Fruit fly (Drosophila melanogaster): Measurements from ENCODE around the gene CG13032.

CG13032 gene

dm6 chr3L:16713446-16714192, 39.9 kb downstream of the CG13032 start:
- TF ChIP-seq Hr96 (GFP tag; optimal IDR thresholded peaks at IDR 0.05): no peak
- no peak for TF ChIP-seq CG1620 (GFP tag; optimal IDR thresholded peaks at IDR 0.05)
- peak; percentile 12 for TF ChIP-seq bab1 (GFP tag; optimal IDR thresholded peaks at IDR 0.05)
- TF ChIP-seq pad (GFP tag; optimal IDR thresholded peaks at IDR 0.05): peak; percentile 23
- TF ChIP-seq toe (GFP tag; optimal IDR thresholded peaks at IDR 0.05): no peak
- no peak for TF ChIP-seq kay (GFP tag; ENCODE audit: borderline replicate concordance)
- TF ChIP-seq cnc (optimal IDR thresholded peaks at IDR 0.05): no peak
- TF ChIP-seq CG7045 (GFP tag; optimal IDR thresholded peaks at IDR 0.05): no peak
- peak; percentile 31 for TF ChIP-seq cic (GFP tag; optimal IDR thresholded peaks at IDR 0.05)
- TF ChIP-seq CG7101 (tag; optimal IDR thresholded peaks at IDR 0.05): no peak
- no peak for TF ChIP-seq CG12768 (GFP tag; optimal IDR thresholded peaks at IDR 0.05)
- TF ChIP-seq ovo (GFP tag; optimal IDR thresholded peaks at IDR 0.05): peak; percentile 4
- TF ChIP-seq CG11617 (GFP tag; optimal IDR thresholded peaks at IDR 0.05): no peak
- TF ChIP-seq CG5204 (GFP tag; optimal IDR thresholded peaks at IDR 0.05): no peak
- no peak for TF ChIP-seq CG33017 (tag; optimal IDR thresholded peaks at IDR 0.05)
- TF ChIP-seq CG14711 (tag; optimal IDR thresholded peaks at IDR 0.05): no peak
- TF ChIP-seq Clk (GFP tag; optimal IDR thresholded peaks at IDR 0.05): no peak

dm6 chr3L:16714193-16714538, 40.4 kb downstream of the CG13032 start:
- no peak for TF ChIP-seq cnc (optimal IDR thresholded peaks at IDR 0.05)
- peak; percentile 36 for TF ChIP-seq CG7045 (GFP tag; optimal IDR thresholded peaks at IDR 0.05)
- peak; percentile 6 for TF ChIP-seq Mnt (GFP tag; optimal IDR thresholded peaks at IDR 0.05)
- TF ChIP-seq kay (GFP tag; ENCODE audit: borderline replicate concordance): no peak
- no peak for TF ChIP-seq CG33017 (tag; optimal IDR thresholded peaks at IDR 0.05)
- peak; percentile 29 for TF ChIP-seq Clk (GFP tag; optimal IDR thresholded peaks at IDR 0.05)
- peak; percentile 5 for TF ChIP-seq CG1620 (GFP tag; optimal IDR thresholded peaks at IDR 0.05)
- TF ChIP-seq cic (GFP tag; optimal IDR thresholded peaks at IDR 0.05): no peak
- no peak for TF ChIP-seq toe (GFP tag; optimal IDR thresholded peaks at IDR 0.05)
- no peak for TF ChIP-seq ovo (GFP tag; optimal IDR thresholded peaks at IDR 0.05)
- TF ChIP-seq Crg-1 (GFP tag; optimal IDR thresholded peaks at IDR 0.05): peak; percentile 43
- TF ChIP-seq pad (GFP tag; optimal IDR thresholded peaks at IDR 0.05): peak; percentile 8
- TF ChIP-seq CG14711 (tag; optimal IDR thresholded peaks at IDR 0.05): peak; percentile 29
- TF ChIP-seq CG12768 (GFP tag; optimal IDR thresholded peaks at IDR 0.05): peak; percentile 83
- TF ChIP-seq CG11617 (GFP tag; optimal IDR thresholded peaks at IDR 0.05): peak; percentile 49
- no peak for TF ChIP-seq Hr96 (GFP tag; optimal IDR thresholded peaks at IDR 0.05)
- TF ChIP-seq bab1 (GFP tag; optimal IDR thresholded peaks at IDR 0.05): no peak
- no peak for TF ChIP-seq tj (GFP tag; optimal IDR thresholded peaks at IDR 0.05)
- no peak for TF ChIP-seq CG5204 (GFP tag; optimal IDR thresholded peaks at IDR 0.05)
- TF ChIP-seq CG7101 (tag; optimal IDR thresholded peaks at IDR 0.05): peak; percentile 38

- TF ChIP-seq kay (GFP tag; ENCODE audit: borderline replicate concordance) (no peak), toe (GFP tag; optimal IDR thresholded peaks at IDR 0.05) (no peak), CG11617 (GFP tag; optimal IDR thresholded peaks at IDR 0.05) (no peak), Hr96 (GFP tag; optimal IDR thresholded peaks at IDR 0.05) (no peak), Mnt (GFP tag; optimal IDR thresholded peaks at IDR 0.05) (no peak), cic (GFP tag; optimal IDR thresholded peaks at IDR 0.05) (no peak), pad (GFP tag; optimal IDR thresholded peaks at IDR 0.05) (no peak), CG33017 (tag; optimal IDR thresholded peaks at IDR 0.05) (no peak), bab1 (GFP tag; optimal IDR thresholded peaks at IDR 0.05) (no peak), CG5204 (GFP tag; optimal IDR thresholded peaks at IDR 0.05) (no peak), CG1620 (GFP tag; optimal IDR thresholded peaks at IDR 0.05) (no peak), CG14711 (tag; optimal IDR thresholded peaks at IDR 0.05) (no peak), tj (GFP tag; optimal IDR thresholded peaks at IDR 0.05) (no peak), ovo (GFP tag; optimal IDR thresholded peaks at IDR 0.05) (no peak), cnc (optimal IDR thresholded peaks at IDR 0.05) (no peak), CG7045 (GFP tag; optimal IDR thresholded peaks at IDR 0.05) (no peak)
Measured at dm6 chr3L:16724561-16724960, 50.8 kb downstream of the CG13032 start, which contains the start of gene CG13031. TSS of gene CG13031 (plus strand) at chr3L:16724861.
